Worm (Caenorhabditis elegans): Measurements from ENCODE around the gene pbo-1.

- no peak for TF ChIP-seq ama-1 (optimal IDR thresholded peaks at IDR 0.05)
- TF ChIP-seq lsy-2 (tag; optimal IDR thresholded peaks at IDR 0.05): no peak
- no peak for TF ChIP-seq mes-2 (tag; optimal IDR thresholded peaks at IDR 0.05; ENCODE audit: poor library complexity, severe bottlenecking)
- TF ChIP-seq nhr-11 (tag; optimal IDR thresholded peaks at IDR 0.05): no peak
- no peak for TF ChIP-seq mdt-29 (GFP tag; IDR thresholded peaks at IDR 0.05)
- TF ChIP-seq ZK546.5 (tag; optimal IDR thresholded peaks at IDR 0.05): no peak
- peak in 1 of 2 experiments; percentile 77 for TF ChIP-seq unc-62 (GFP tag; optimal IDR thresholded peaks at IDR 0.05 in 1 of 2)
- TF ChIP-seq unc-62 (tag; optimal IDR thresholded peaks at IDR 0.05): no peak
- TF ChIP-seq F26F4.8 (GFP tag; conservative IDR thresholded peaks at IDR 0.05): no peak
- TF ChIP-seq nhr-28 (tag; optimal IDR thresholded peaks at IDR 0.05): peak; percentile 75
- no peak for TF ChIP-seq pha-4 (GFP tag; IDR thresholded peaks at IDR 0.05)
- TF ChIP-seq pha-4 (tag; optimal IDR thresholded peaks at IDR 0.05): no peak
- TF ChIP-seq nhr-102 (tag; optimal IDR thresholded peaks at IDR 0.05): no peak
- no peak for TF ChIP-seq dmd-9 (GFP tag; IDR thresholded peaks at IDR 0.05)
- TF ChIP-seq dpl-1 (GFP tag; optimal IDR thresholded peaks at IDR 0.05): no peak
Measured at ce11 chrIII:2676097-2676496, 10.2 kb downstream of the pbo-1 start.
